Worm (Caenorhabditis elegans) whole organism, young adult: ENCODE measurements around the gene Y45G12B.3.

Experiments
- D2030.7 ChIP-seq: fragments of 200-800 bp; sonication (Bioruptor generic); IDR thresholded peaks from 2 replicates; pipeline ENCODE4 v1.3.6; 2022; ENCODE audit warnings: missing genetic modification reagents, missing genetic modification characterization, missing compliant biosample characterization
- T07F8.4 ChIP-seq: sonication (generic microtip); optimal IDR thresholded peaks from 2 replicates; lab custom pipeline; 2016; ENCODE audit warnings: mild to moderate bottlenecking, missing genetic modification characterization, moderate library complexity, missing compliant biosample characterization
- bed-2 ChIP-seq: fragments of 200-800 bp; sonication (Bioruptor generic); IDR thresholded peaks from 2 replicates; pipeline ENCODE4 v1.3.6; 2022; ENCODE audit warnings: missing genetic modification reagents, missing genetic modification characterization, missing compliant biosample characterization
- ccch-3 ChIP-seq: fragments of 200-800 bp; sonication (Bioruptor generic); optimal IDR thresholded peaks from 2 replicates; lab custom pipeline; 2018; ENCODE audit warnings: mild to moderate bottlenecking, missing genetic modification characterization, missing compliant biosample characterization
- ceh-91 ChIP-seq: fragments of 200-800 bp; sonication (Bioruptor generic); IDR thresholded peaks from 2 replicates; pipeline ENCODE4 v1.3.6; 2022; ENCODE audit warnings: missing genetic modification reagents, missing genetic modification characterization, missing compliant biosample characterization
- dpl-1 ChIP-seq: fragments of 150-350 bp; optimal IDR thresholded peaks from 2 replicates; lab custom pipeline; 2014; ENCODE audit warnings: missing biosample characterization, missing genetic modification reagents, missing genetic modification characterization
- mcd-1 ChIP-seq: fragments of 200-800 bp; sonication (Bioruptor generic); IDR thresholded peaks from 2 replicates; pipeline ENCODE4 v1.3.6; 2022; ENCODE audit warnings: missing genetic modification reagents, missing genetic modification characterization, missing compliant biosample characterization
- pha-4 ChIP-seq: fragments of 150-350 bp; sonication (generic microtip); optimal IDR thresholded peaks from 2 replicates; lab custom pipeline; 2014; ENCODE audit warnings: missing biosample characterization, missing genetic modification reagents, missing genetic modification characterization
- snpc-3.4 ChIP-seq: sonication (generic microtip); optimal IDR thresholded peaks from 2 replicates; lab custom pipeline; 2017; ENCODE audit warnings: missing genetic modification characterization, mild to moderate bottlenecking, missing compliant biosample characterization, antibody characterized with exemption, moderate library complexity, missing genotype, missing genetic modification reagents
- unc-62 ChIP-seq: fragments of 150-350 bp; optimal IDR thresholded peaks from 2 replicates; lab custom pipeline; 2014; ENCODE audit warnings: missing biosample characterization, missing genetic modification reagents, missing genetic modification characterization
- ztf-26 ChIP-seq: sonication (generic microtip); optimal IDR thresholded peaks from 2 replicates; lab custom pipeline; 2017; ENCODE audit warnings: missing genetic modification characterization, missing compliant biosample characterization

DNA sequence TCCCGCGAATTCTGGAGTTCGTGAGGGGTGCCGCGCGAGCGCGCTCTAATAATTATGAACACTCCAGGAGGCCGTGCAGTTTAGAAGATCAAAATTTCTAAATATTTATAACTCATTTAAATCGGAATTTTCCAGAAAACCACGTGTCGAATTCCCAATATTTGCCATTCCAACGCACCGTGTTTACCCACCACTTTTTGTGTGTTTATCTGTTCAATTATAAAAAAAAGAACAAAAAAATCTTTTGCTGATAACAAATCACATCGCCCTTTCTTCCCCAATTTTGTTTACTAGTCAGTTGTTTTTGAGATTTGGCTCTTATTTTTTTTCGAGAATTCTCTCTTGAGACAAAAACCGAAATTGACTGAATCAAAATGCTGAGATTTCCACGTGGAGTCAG is 39.9 kb downstream of the Y45G12B.3 start:
- TF ChIP-seq ceh-91 (GFP tag; lab: Robert Waterston, UW): no peak
- no peak for TF ChIP-seq unc-62 (GFP tag; lab: Kevin White, UChicago)
- TF ChIP-seq bed-2 (GFP tag; lab: Robert Waterston, UW): no peak
- TF ChIP-seq dpl-1 (GFP tag; lab: Kevin White, UChicago): no peak
- no peak for TF ChIP-seq ccch-3
- TF ChIP-seq pha-4 (tag; lab: Kevin White, UChicago): no peak
- TF ChIP-seq D2030.7: no peak
- TF ChIP-seq T07F8.4 (tag; lab: Kevin White, UChicago): no peak
- no peak for TF ChIP-seq snpc-3.4
- TF ChIP-seq mcd-1 (GFP tag; lab: Robert Waterston, UW): no peak
- TF ChIP-seq ztf-26 (tag; lab: Kevin White, UChicago): no peak
